Worm (Caenorhabditis elegans): ENCODE measurements around the gene F37A8.5.

DNA sequence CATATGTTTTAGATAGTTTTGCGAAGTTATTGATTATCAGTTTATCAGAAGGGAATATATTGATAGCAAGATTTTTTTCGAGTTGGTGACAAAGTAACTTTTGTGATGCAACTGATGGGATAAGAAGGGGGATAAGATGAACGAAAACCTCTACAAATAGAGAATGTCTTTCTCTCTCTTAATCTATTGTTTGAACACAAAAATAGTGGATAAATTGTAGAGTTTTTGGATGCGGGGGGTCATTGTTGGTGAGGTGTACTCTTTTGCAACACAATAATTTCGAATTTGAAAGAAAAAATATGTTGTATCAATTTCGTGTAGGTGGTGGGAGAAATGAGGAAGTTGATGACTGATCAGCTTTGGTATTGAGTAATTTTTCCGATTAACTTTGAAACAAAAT is 30.3 kb upstream of the F37A8.5 start, which contains the start of gene ZK1058.9:
- TF ChIP-seq aly-2 (tag; optimal IDR thresholded peaks at IDR 0.05) = no peak
- TF ChIP-seq snpc-4 (tag; optimal IDR thresholded peaks at IDR 0.05) = no peak
